Worm (Caenorhabditis elegans) whole organism, early embryonic: ENCODE results near the gene nhr-252.
A peak's percentile ranks its signal among the peaks of the same experiment; 100 is the strongest.

ENCODE experiments used
- B0310.2 ChIP-seq: sonication (generic microtip); optimal IDR thresholded peaks from 2 replicates; lab custom pipeline; 2016; ENCODE audit warnings: mild to moderate bottlenecking, missing genetic modification characterization, missing compliant biosample characterization
- F13C5.2 ChIP-seq: sonication (generic microtip); optimal IDR thresholded peaks from 2 replicates; lab custom pipeline; 2017; ENCODE audit warnings: mild to moderate bottlenecking, missing genetic modification characterization, inconsistent platforms, missing compliant biosample characterization
- aly-1 ChIP-seq: sonication (generic microtip); optimal IDR thresholded peaks from 2 replicates; lab custom pipeline; 2016; ENCODE audit warnings: missing genetic modification characterization, missing compliant biosample characterization
- ama-1 ChIP-seq: fragments of 150-350 bp; optimal IDR thresholded peaks from 2 replicates; lab custom pipeline; 2014
- ceh-13 ChIP-seq: fragments of 200-800 bp; sonication (Bioruptor generic); optimal IDR thresholded peaks from 2 replicates; lab custom pipeline; 2018; ENCODE audit warnings: mild to moderate bottlenecking, missing genetic modification characterization, missing compliant biosample characterization
- ceh-36 ChIP-seq: sonication (generic microtip); optimal IDR thresholded peaks from 2 replicates; lab custom pipeline; 2016; ENCODE audit warnings: missing genetic modification characterization, inconsistent platforms, missing compliant biosample characterization
- ets-7 ChIP-seq: sonication (generic microtip); optimal IDR thresholded peaks from 2 replicates; lab custom pipeline; 2016; ENCODE audit warnings: missing genotype, missing genetic modification characterization, missing compliant biosample characterization
- flt-1 ChIP-seq: fragments of 200-800 bp; sonication (Bioruptor generic); IDR thresholded peaks from 2 replicates; pipeline ENCODE4 v1.3.6; 2022; ENCODE audit warnings: missing genetic modification characterization, missing compliant biosample characterization
- hmbx-1 ChIP-seq: sonication (generic microtip); optimal IDR thresholded peaks from 2 replicates; lab custom pipeline; 2016; ENCODE audit warnings: mild to moderate bottlenecking, missing genetic modification characterization, missing compliant biosample characterization
- hmg-4 ChIP-seq: fragments of 200-800 bp; sonication (Bioruptor generic); optimal IDR thresholded peaks from 2 replicates; lab custom pipeline; 2018; ENCODE audit warnings: mild to moderate bottlenecking, missing genetic modification characterization, missing compliant biosample characterization
- hnd-1 ChIP-seq: sonication (generic microtip); optimal IDR thresholded peaks from 2 replicates; lab custom pipeline; 2016; ENCODE audit warnings: missing genetic modification characterization, missing compliant biosample characterization
- pes-1 ChIP-seq: fragments of 200-800 bp; sonication (Bioruptor generic); IDR thresholded peaks from 2 replicates; pipeline ENCODE4 v1.3.6; 2022; ENCODE audit warnings: missing genetic modification reagents, missing genetic modification characterization, missing compliant biosample characterization
- scrt-1 ChIP-seq: fragments of 200-800 bp; sonication (Bioruptor generic); IDR thresholded peaks from 2 replicates; pipeline ENCODE4 v1.3.6; 2022; ENCODE audit warnings: missing genetic modification characterization, missing compliant biosample characterization
- sea-1 ChIP-seq: fragments of 200-800 bp; sonication (Bioruptor generic); conservative IDR thresholded peaks from 2 replicates; pipeline ENCODE4 v1.3.6; 2022; ENCODE audit warnings: missing genetic modification characterization, missing compliant biosample characterization
- tbx-11 ChIP-seq: fragments of 200-800 bp; sonication (Bioruptor generic); IDR thresholded peaks from 2 replicates; pipeline ENCODE4 v1.3.6; 2022; ENCODE audit warnings: missing genetic modification characterization, missing compliant biosample characterization
- tbx-37 ChIP-seq: fragments of 200-800 bp; sonication (Bioruptor generic); conservative IDR thresholded peaks from 2 replicates; pipeline ENCODE4 v1.3.6; 2022; ENCODE audit warnings: missing genetic modification reagents, missing genetic modification characterization, missing compliant biosample characterization
- tra-4 ChIP-seq: sonication (generic microtip); optimal IDR thresholded peaks from 2 replicates; lab custom pipeline; 2017; ENCODE audit warnings: missing genetic modification characterization, missing compliant biosample characterization

nhr-252 gene

ce11 chrV:404210-404669 lies at the start of gene nhr-252:
Gene nhr-252, plus strand, starts transcription at chrV:404619.
- TF ChIP-seq sea-1 (no peak), tbx-37 (GFP tag; lab: Robert Waterston, UW) (no peak), ceh-13 (GFP tag; lab: Kevin White, UChicago) (no peak), ets-7 (tag; lab: Kevin White, UChicago) (no peak), hmbx-1 (tag; lab: Kevin White, UChicago) (no peak), aly-1 (tag; lab: Kevin White, UChicago) (no peak), tbx-11 (GFP tag; lab: Robert Waterston, UW) (no peak), hmg-4 (GFP tag; lab: Kevin White, UChicago) (no peak), ama-1 (lab: Kevin White, UChicago) (no peak), F13C5.2 (no peak), pes-1 (no peak), hnd-1 (tag; lab: Kevin White, UChicago) (no peak), flt-1 (GFP tag; lab: Robert Waterston, UW) (no peak), B0310.2 (tag; lab: Kevin White, UChicago) (no peak), scrt-1 (no peak), ceh-36 (tag; lab: Kevin White, UChicago) (no peak), tra-4 (no peak)

ce11 chrV:356959-357702 lies 47.3 kb upstream of the nhr-252 start:
- no peak for TF ChIP-seq hmbx-1 (tag; lab: Kevin White, UChicago)
- no peak for TF ChIP-seq tbx-37 (GFP tag; lab: Robert Waterston, UW)
- no peak for TF ChIP-seq sea-1

- no peak for TF ChIP-seq scrt-1
- no peak for TF ChIP-seq flt-1 (GFP tag; lab: Robert Waterston, UW)
- TF ChIP-seq aly-1 (tag; lab: Kevin White, UChicago): no peak
- TF ChIP-seq ets-7 (tag; lab: Kevin White, UChicago): no peak
- TF ChIP-seq tra-4: no peak
- no peak for TF ChIP-seq hmg-4 (GFP tag; lab: Kevin White, UChicago)
- no peak for TF ChIP-seq hmbx-1 (tag; lab: Kevin White, UChicago)
- no peak for TF ChIP-seq pes-1
- no peak for TF ChIP-seq F13C5.2
- no peak for TF ChIP-seq ceh-36 (tag; lab: Kevin White, UChicago)
- no peak for TF ChIP-seq tbx-11 (GFP tag; lab: Robert Waterston, UW)
- TF ChIP-seq sea-1: no peak
- no peak for TF ChIP-seq ceh-13 (GFP tag; lab: Kevin White, UChicago)
- TF ChIP-seq tbx-37 (GFP tag; lab: Robert Waterston, UW): no peak
- TF ChIP-seq ama-1 (lab: Kevin White, UChicago): no peak
- TF ChIP-seq hnd-1 (tag; lab: Kevin White, UChicago): no peak
Measured at ce11 chrV:358473-358872, 45.9 kb upstream of the nhr-252 start.

DNA sequence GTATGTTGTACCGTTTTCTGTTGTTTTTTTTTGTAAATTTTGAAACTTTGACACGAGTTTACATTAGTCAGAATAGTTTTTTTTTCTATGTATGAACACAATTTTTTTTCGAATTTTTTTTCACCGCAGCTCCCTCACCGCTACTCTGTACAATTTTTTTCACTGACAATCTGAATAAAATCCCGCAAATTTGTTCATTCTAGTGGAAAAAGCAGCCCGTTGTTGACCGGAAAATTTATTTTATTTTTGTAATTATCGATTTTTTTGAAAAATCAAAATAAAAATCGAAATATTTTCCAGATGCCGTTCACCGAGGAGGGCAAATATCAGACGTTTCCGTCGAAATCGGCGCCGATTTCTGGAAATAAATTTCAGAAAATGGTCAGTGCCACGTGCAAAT lies 45.0 kb upstream of the nhr-252 start, which contains the start of gene T22H9.1:
TSS of gene T22H9.1 (plus strand) at position 301 of the 400 bp plus-strand sequence.
- TF ChIP-seq aly-1 (tag; lab: Kevin White, UChicago) (no peak), ets-7 (tag; lab: Kevin White, UChicago) (no peak)

DNA sequence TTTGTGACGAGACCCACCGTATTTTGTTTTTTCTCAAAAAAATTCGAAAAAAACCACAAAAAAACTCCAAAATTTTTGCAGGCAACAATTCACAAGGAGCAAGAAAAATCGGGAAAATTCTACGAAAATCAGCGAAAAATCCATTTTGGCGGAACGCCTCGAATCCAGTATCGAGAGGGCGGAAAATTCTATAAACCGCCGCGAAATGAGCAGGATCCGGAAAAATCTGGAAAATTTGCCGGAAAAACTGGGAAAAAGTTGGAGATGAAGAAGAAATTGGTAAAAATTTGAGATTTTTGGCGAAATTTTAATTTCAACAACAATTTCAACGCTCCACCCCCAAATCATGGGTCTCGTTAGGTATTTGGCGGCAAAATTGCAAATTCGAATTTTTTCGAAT lies 44.4 kb upstream of the nhr-252 start:
- no peak for TF ChIP-seq B0310.2 (tag; lab: Kevin White, UChicago)
- TF ChIP-seq hmbx-1 (tag; lab: Kevin White, UChicago): no peak
- no peak for TF ChIP-seq aly-1 (tag; lab: Kevin White, UChicago)
- no peak for TF ChIP-seq tbx-11 (GFP tag; lab: Robert Waterston, UW)
- no peak for TF ChIP-seq flt-1 (GFP tag; lab: Robert Waterston, UW)
- TF ChIP-seq pes-1: no peak
- no peak for TF ChIP-seq ceh-13 (GFP tag; lab: Kevin White, UChicago)
- TF ChIP-seq ama-1 (lab: Kevin White, UChicago): no peak
- TF ChIP-seq sea-1: no peak
- TF ChIP-seq ceh-36 (tag; lab: Kevin White, UChicago): no peak
- no peak for TF ChIP-seq tra-4
- no peak for TF ChIP-seq F13C5.2
- TF ChIP-seq tbx-37 (GFP tag; lab: Robert Waterston, UW): no peak
- no peak for TF ChIP-seq ets-7 (tag; lab: Kevin White, UChicago)
- no peak for TF ChIP-seq hnd-1 (tag; lab: Kevin White, UChicago)
- TF ChIP-seq scrt-1: no peak
- no peak for TF ChIP-seq hmg-4 (GFP tag; lab: Kevin White, UChicago)

- TF ChIP-seq ceh-36 (tag; lab: Kevin White, UChicago): no peak
- peak; percentile 0 for TF ChIP-seq aly-1 (tag; lab: Kevin White, UChicago)
Measured at ce11 chrV:361291-361690, 43.1 kb upstream of the nhr-252 start.

DNA sequence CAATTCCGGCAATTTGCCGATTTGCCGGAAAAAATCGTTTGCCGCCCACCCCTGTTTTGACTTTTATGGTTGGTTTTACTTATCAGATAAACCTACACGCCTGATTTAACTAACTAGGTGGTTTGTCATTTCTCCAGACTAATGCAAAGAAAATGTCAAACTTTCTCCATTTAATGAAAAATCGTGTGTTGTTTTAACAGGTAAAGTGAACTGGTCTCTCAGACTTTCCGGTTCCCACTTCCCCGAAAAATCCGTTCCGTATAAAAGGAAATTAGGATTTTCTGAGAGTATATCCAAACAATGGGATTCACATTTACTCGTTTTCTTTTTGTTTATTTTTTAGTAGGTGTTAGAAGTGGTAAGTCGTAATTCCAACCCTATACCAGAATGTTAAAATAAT lies 39.8 kb upstream of the nhr-252 start, which contains the start of gene mltn-6:
TSS of gene mltn-6 (plus strand) at position 301 of the 400 bp plus-strand sequence.
- TF ChIP-seq pes-1: no peak
- TF ChIP-seq ceh-13 (GFP tag; lab: Kevin White, UChicago): no peak
- TF ChIP-seq hmg-4 (GFP tag; lab: Kevin White, UChicago): no peak
- TF ChIP-seq sea-1: no peak
- no peak for TF ChIP-seq aly-1 (tag; lab: Kevin White, UChicago)
- TF ChIP-seq ets-7 (tag; lab: Kevin White, UChicago): no peak
- no peak for TF ChIP-seq hnd-1 (tag; lab: Kevin White, UChicago)
- no peak for TF ChIP-seq ceh-36 (tag; lab: Kevin White, UChicago)
- TF ChIP-seq F13C5.2: no peak
- no peak for TF ChIP-seq B0310.2 (tag; lab: Kevin White, UChicago)
- TF ChIP-seq tra-4: no peak
- TF ChIP-seq tbx-11 (GFP tag; lab: Robert Waterston, UW): no peak
- TF ChIP-seq flt-1 (GFP tag; lab: Robert Waterston, UW): no peak
- TF ChIP-seq ama-1 (lab: Kevin White, UChicago): no peak
- TF ChIP-seq tbx-37 (GFP tag; lab: Robert Waterston, UW): no peak
- no peak for TF ChIP-seq scrt-1
- no peak for TF ChIP-seq hmbx-1 (tag; lab: Kevin White, UChicago)
